Worm (Caenorhabditis elegans): ENCODE measurements around the gene abts-2.

Gene abts-2

ce11 chrX:11605766-11606490 lies 20.5 kb downstream of the abts-2 start (continued):
- peak; percentile 55 for TF ChIP-seq lir-1 (GFP tag; conservative IDR thresholded peaks at IDR 0.05)
- no peak for TF ChIP-seq snpc-1.3 (tag; optimal IDR thresholded peaks at IDR 0.05; ENCODE audit: insufficient read depth)
- TF ChIP-seq pbrm-1 (GFP tag; IDR thresholded peaks at IDR 0.05) = peak; percentile 95
- peak; percentile 78; the same call in 1 of the 2 replicates for TF ChIP-seq Y67H2A.10 (GFP tag; conservative IDR thresholded peaks at IDR 0.05)
- TF ChIP-seq akir-1 (GFP tag; optimal IDR thresholded peaks at IDR 0.05) = no peak
- TF ChIP-seq somi-1 (GFP tag; optimal IDR thresholded peaks at IDR 0.05) = peak; percentile 99
- TF ChIP-seq zfh-2 (GFP tag; conservative IDR thresholded peaks at IDR 0.05) = peak; percentile 81
- TF ChIP-seq F39B2.1 (GFP tag; IDR thresholded peaks at IDR 0.05) = no peak
- TF ChIP-seq dox-1 (GFP tag; IDR thresholded peaks at IDR 0.05) = peak; percentile 94
- TF ChIP-seq nhr-90 (tag; optimal IDR thresholded peaks at IDR 0.05) = peak; percentile 97
- no peak for TF ChIP-seq unc-62 (GFP tag; optimal IDR thresholded peaks at IDR 0.05)
- no peak for TF ChIP-seq nhr-120 (GFP tag; IDR thresholded peaks at IDR 0.05)
- peak; percentile 54; the same call in 1 of the 2 replicates for TF ChIP-seq madf-3 (GFP tag; IDR thresholded peaks at IDR 0.05)
- peak; percentile 99 for TF ChIP-seq K12H6.12 (tag; optimal IDR thresholded peaks at IDR 0.05)
- peak; percentile 90 for TF ChIP-seq lin-26 (GFP tag; IDR thresholded peaks at IDR 0.05)
- TF ChIP-seq dpl-1 (GFP tag; optimal IDR thresholded peaks at IDR 0.05) = peak; percentile 41
- peak; percentile 23 for TF ChIP-seq T07F8.4 (tag; optimal IDR thresholded peaks at IDR 0.05)
- no peak for TF ChIP-seq pha-4 (tag; optimal IDR thresholded peaks at IDR 0.05)
- TF ChIP-seq ztf-22 (GFP tag; optimal IDR thresholded peaks at IDR 0.05) = peak; percentile 74
- peak; percentile 75 for TF ChIP-seq lin-54 (GFP tag; optimal IDR thresholded peaks at IDR 0.05)
- peak; percentile 70 for TF ChIP-seq ztf-18 (tag; optimal IDR thresholded peaks at IDR 0.05)
- peak; percentile 98 for TF ChIP-seq B0336.3 (GFP tag; IDR thresholded peaks at IDR 0.05)
- TF ChIP-seq gei-17 (GFP tag; optimal IDR thresholded peaks at IDR 0.05) = peak; percentile 90
- TF ChIP-seq ceh-100 (GFP tag; IDR thresholded peaks at IDR 0.05) = peak; percentile 14; the same call in 1 of the 2 replicates
- TF ChIP-seq ztf-26 (tag; optimal IDR thresholded peaks at IDR 0.05) = peak; percentile 99
- TF ChIP-seq D2030.7 (GFP tag; IDR thresholded peaks at IDR 0.05) = no peak
- peak; percentile 97 for TF ChIP-seq chd-7 (tag; optimal IDR thresholded peaks at IDR 0.05)

- TF ChIP-seq dox-1 (GFP tag; IDR thresholded peaks at IDR 0.05) = no peak
- TF ChIP-seq tbp1 (GFP tag; optimal IDR thresholded peaks at IDR 0.05) = no peak
- TF ChIP-seq mcd-1 (GFP tag; IDR thresholded peaks at IDR 0.05) = no peak
- no peak for TF ChIP-seq Y53F4B.3 (GFP tag; IDR thresholded peaks at IDR 0.05)
- no peak for TF ChIP-seq egl-18 (GFP tag; IDR thresholded peaks at IDR 0.05)
- no peak for TF ChIP-seq D2030.7 (GFP tag; IDR thresholded peaks at IDR 0.05)
- TF ChIP-seq attf-6 (GFP tag; IDR thresholded peaks at IDR 0.05) = no peak
- no peak for TF ChIP-seq akir-1 (GFP tag; optimal IDR thresholded peaks at IDR 0.05)
- TF ChIP-seq repo-1 (tag; optimal IDR thresholded peaks at IDR 0.05) = no peak
- no peak for TF ChIP-seq nfyb-1 (GFP tag; IDR thresholded peaks at IDR 0.05)
- no peak for TF ChIP-seq Y79H2A.3 (GFP tag; conservative IDR thresholded peaks at IDR 0.05)
- TF ChIP-seq Y56A3A.18 (GFP tag; IDR thresholded peaks at IDR 0.05) = no peak
- TF ChIP-seq athp-1 (tag; optimal IDR thresholded peaks at IDR 0.05) = no peak
- no peak for TF ChIP-seq B0261.1 (tag; optimal IDR thresholded peaks at IDR 0.05)
- no peak for TF ChIP-seq B0019.2 (GFP tag; conservative IDR thresholded peaks at IDR 0.05)
- no peak for TF ChIP-seq sea-2 (GFP tag; IDR thresholded peaks at IDR 0.05)
- no peak for TF ChIP-seq dpl-1 (GFP tag; optimal IDR thresholded peaks at IDR 0.05)
Observed at ce11 chrX:11606815-11607499, 21.5 kb downstream of the abts-2 start.
